Worm (Caenorhabditis elegans) whole organism, L4 larva: ENCODE data around the gene pxmp-4.
"Not testable (repeated sequence)": the region's sequence is repeated elsewhere in the genome, so short reads cannot be mapped to it uniquely, and the experiment has no call there.

Experiments
- R02D3.7 ChIP-seq: fragments of 150-350 bp; sonication (generic microtip); optimal IDR thresholded peaks from 3 replicates; lab custom pipeline; 2014; ENCODE audit warnings: missing biosample characterization, missing genetic modification characterization
- T20F7.1 ChIP-seq: fragments of 200-800 bp; sonication (Bioruptor generic); optimal IDR thresholded peaks from 2 replicates; lab custom pipeline; 2018; ENCODE audit warnings: mild to moderate bottlenecking, missing genetic modification characterization, missing compliant biosample characterization
- T26A8.4 ChIP-seq: fragments of 200-800 bp; sonication (Bioruptor generic); IDR thresholded peaks from 2 replicates; pipeline ENCODE4 v1.3.6; 2022; ENCODE audit warnings: missing genetic modification characterization, missing compliant biosample characterization
- Y105C5A.15 ChIP-seq: fragments of 200-800 bp; sonication (Bioruptor generic); IDR thresholded peaks from 2 replicates; pipeline ENCODE4 v1.3.6; 2022; ENCODE audit warnings: missing genetic modification characterization, missing compliant biosample characterization
- Y48G9A.11 ChIP-seq: fragments of 200-800 bp; sonication (Bioruptor generic); IDR thresholded peaks from 2 replicates; pipeline ENCODE4 v1.3.6; 2022; ENCODE audit warnings: missing genetic modification reagents, missing genetic modification characterization, missing compliant biosample characterization
- Y75B8A.6 ChIP-seq: fragments of 200-800 bp; sonication (Bioruptor generic); IDR thresholded peaks from 2 replicates; pipeline ENCODE4 v1.3.6; 2022; ENCODE audit warnings: missing genetic modification reagents, missing genetic modification characterization, missing compliant biosample characterization
- ZK546.5 ChIP-seq, 2 experiments: sonication (generic microtip); optimal IDR thresholded peaks; 2 replicates each; lab custom pipeline; 2017; ENCODE audit warnings: missing biosample characterization in 2 of 2, missing genetic modification characterization in 2 of 2
- aha-1 ChIP-seq: fragments of 150-350 bp; peaks from one replicate; lab custom pipeline; 2014; ENCODE audit warnings: missing biosample characterization, missing genetic modification characterization
- ceh-44 ChIP-seq: fragments of 200-800 bp; sonication (Bioruptor generic); IDR thresholded peaks from 2 replicates; pipeline ENCODE4 v1.3.6; 2022; ENCODE audit warnings: missing genetic modification reagents, missing genetic modification characterization, missing compliant biosample characterization
- ces-1 ChIP-seq: fragments of 150-350 bp; sonication (generic microtip); optimal IDR thresholded peaks from 4 replicates; lab custom pipeline; 2014; ENCODE audit warnings: missing biosample characterization, missing genetic modification reagents, missing genetic modification characterization
- ctbp-1 ChIP-seq: fragments of 200-800 bp; sonication (Bioruptor generic); IDR thresholded peaks from 2 replicates; pipeline ENCODE4 v1.3.6; 2022; ENCODE audit warnings: missing genetic modification reagents, missing genetic modification characterization, missing compliant biosample characterization
- daf-19 ChIP-seq: fragments of 200-800 bp; sonication (Bioruptor generic); conservative IDR thresholded peaks from 2 replicates; pipeline ENCODE4 v1.3.6; 2022; ENCODE audit warnings: missing genetic modification characterization, missing compliant biosample characterization
- daf-8 ChIP-seq: fragments of 200-800 bp; sonication (Bioruptor generic); IDR thresholded peaks from 2 replicates; pipeline ENCODE4 v1.3.6; 2022; ENCODE audit warnings: missing genetic modification characterization, missing compliant biosample characterization
- dmd-8 ChIP-seq: fragments of 200-800 bp; sonication (Bioruptor generic); IDR thresholded peaks from 2 replicates; pipeline ENCODE4 v1.3.6; 2022; ENCODE audit warnings: missing genetic modification characterization, missing compliant biosample characterization
- dmd-9 ChIP-seq: fragments of 200-800 bp; sonication (Bioruptor generic); IDR thresholded peaks from 2 replicates; pipeline ENCODE4 v1.3.6; 2022; ENCODE audit warnings: missing genetic modification reagents, missing genetic modification characterization, missing compliant biosample characterization
- dpl-1 ChIP-seq: fragments of 150-350 bp; optimal IDR thresholded peaks from 2 replicates; lab custom pipeline; 2014; ENCODE audit warnings: missing biosample characterization, missing genetic modification reagents, missing genetic modification characterization
- duxl-1 ChIP-seq: sonication (generic microtip); optimal IDR thresholded peaks from 2 replicates; lab custom pipeline; 2016; ENCODE audit warnings: mild to moderate bottlenecking, missing genetic modification characterization, moderate library complexity, missing compliant biosample characterization; ENCODE audit not compliant: poor library complexity
- egl-43 ChIP-seq: fragments of 200-800 bp; sonication (Bioruptor generic); IDR thresholded peaks from 2 replicates; pipeline ENCODE4 v1.3.6; 2022; ENCODE audit warnings: missing genetic modification reagents, missing genetic modification characterization, missing compliant biosample characterization
- hif-1 ChIP-seq, 2 experiments: sonication (generic microtip); optimal IDR thresholded peaks; 2 replicates each; lab custom pipeline; 2016 to 2017; ENCODE audit warnings: missing compliant biosample characterization in 2 of 2, missing genetic modification characterization in 2 of 2, missing genetic modification reagents in 2 of 2, missing genotype in 2 of 2, mild to moderate bottlenecking in 1 of 2
- lim-7 ChIP-seq: fragments of 200-800 bp; sonication (Bioruptor generic); IDR thresholded peaks from 2 replicates; pipeline ENCODE4 v1.3.6; 2022; ENCODE audit warnings: missing genetic modification characterization, missing compliant biosample characterization
- lin-1 ChIP-seq: fragments of 200-800 bp; sonication (Bioruptor generic); IDR thresholded peaks from 2 replicates; pipeline ENCODE4 v1.3.6; 2022; ENCODE audit warnings: missing genetic modification reagents, missing genetic modification characterization, missing compliant biosample characterization
- lin-13 ChIP-seq: fragments of 150-350 bp; optimal IDR thresholded peaks from 2 replicates; lab custom pipeline; 2014; ENCODE audit warnings: missing biosample characterization, missing genetic modification reagents, missing genetic modification characterization
- lin-15B ChIP-seq: fragments of 150-350 bp; sonication (generic microtip); optimal IDR thresholded peaks from 3 replicates; lab custom pipeline; 2014; ENCODE audit warnings: missing biosample characterization, missing genetic modification characterization
- lin-29 ChIP-seq: fragments of 200-800 bp; sonication (Bioruptor generic); IDR thresholded peaks from 2 replicates; pipeline ENCODE4 v1.3.6; 2022; ENCODE audit warnings: missing genetic modification reagents, missing genetic modification characterization, missing compliant biosample characterization
- lin-38 ChIP-seq: fragments of 200-800 bp; sonication (Bioruptor generic); IDR thresholded peaks from 2 replicates; pipeline ENCODE4 v1.3.6; 2022; ENCODE audit warnings: missing genetic modification reagents, missing genetic modification characterization, missing compliant biosample characterization
- lir-3 ChIP-seq: sonication (generic microtip); optimal IDR thresholded peaks from 2 replicates; lab custom pipeline; 2016; ENCODE audit warnings: mild to moderate bottlenecking, missing genetic modification characterization, missing compliant biosample characterization
- lsy-2 ChIP-seq, 2 experiments: fragments of 150-350 bp in 1 of 2; sonication (generic microtip) in 1 of 2; optimal IDR thresholded peaks; 2 replicates each; lab custom pipeline; 2014 to 2017; ENCODE audit warnings: missing biosample characterization in 2 of 2, missing genetic modification characterization in 2 of 2
- madf-9 ChIP-seq: fragments of 200-800 bp; sonication (Bioruptor generic); conservative IDR thresholded peaks from 2 replicates; pipeline ENCODE4 v1.3.6; 2022; ENCODE audit warnings: missing genetic modification reagents, missing genetic modification characterization, missing compliant biosample characterization
- mdl-1 ChIP-seq, 2 experiments: fragments of 150-350 bp in 1 of 2; sonication (generic microtip) in 1 of 2; optimal IDR thresholded peaks; 2 replicates each; lab custom pipeline; 2014 to 2017; ENCODE audit warnings: missing biosample characterization in 2 of 2, missing genetic modification characterization in 2 of 2
- mdt-29 ChIP-seq: fragments of 200-800 bp; sonication (Bioruptor generic); IDR thresholded peaks from 2 replicates; pipeline ENCODE4 v1.3.6; 2022; ENCODE audit warnings: missing genetic modification reagents, missing genetic modification characterization, missing compliant biosample characterization
- mep-1 ChIP-seq: fragments of 150-350 bp; sonication (generic microtip); optimal IDR thresholded peaks from 3 replicates; lab custom pipeline; 2014; ENCODE audit warnings: missing biosample characterization, missing genetic modification characterization
- mes-2 ChIP-seq: sonication (generic microtip); optimal IDR thresholded peaks from 2 replicates; lab custom pipeline; 2016; ENCODE audit warnings: missing genotype, mild to moderate bottlenecking, missing genetic modification characterization, missing compliant biosample characterization; ENCODE audit not compliant: poor library complexity, severe bottlenecking
- mxl-3 ChIP-seq: fragments of 200-800 bp; sonication (Bioruptor generic); optimal IDR thresholded peaks from 2 replicates; lab custom pipeline; 2018; ENCODE audit warnings: mild to moderate bottlenecking, missing genetic modification characterization, missing compliant biosample characterization
- nhr-10 ChIP-seq: fragments of 150-350 bp; optimal IDR thresholded peaks from 2 replicates; lab custom pipeline; 2014; ENCODE audit warnings: missing biosample characterization, missing genetic modification characterization
- nhr-102 ChIP-seq: sonication (generic microtip); optimal IDR thresholded peaks from 2 replicates; lab custom pipeline; 2016; ENCODE audit warnings: mild to moderate bottlenecking, missing genetic modification characterization, moderate library complexity, missing compliant biosample characterization
- nhr-11 ChIP-seq: fragments of 150-350 bp; optimal IDR thresholded peaks from 2 replicates; lab custom pipeline; 2014; ENCODE audit warnings: missing biosample characterization, missing genetic modification characterization
- nhr-25 ChIP-seq: sonication (generic microtip); optimal IDR thresholded peaks from 2 replicates; lab custom pipeline; 2017; ENCODE audit warnings: missing genetic modification characterization, mild to moderate bottlenecking, missing compliant biosample characterization, antibody characterized with exemption, moderate library complexity, borderline replicate concordance; ENCODE audit not compliant: insufficient read depth
- nhr-41 ChIP-seq: fragments of 200-800 bp; sonication (Bioruptor generic); IDR thresholded peaks from 2 replicates; pipeline ENCODE4 v1.3.6; 2022; ENCODE audit warnings: missing genetic modification reagents, missing genetic modification characterization, missing compliant biosample characterization
- php-3 ChIP-seq: fragments of 200-800 bp; sonication (Bioruptor generic); IDR thresholded peaks from 2 replicates; pipeline ENCODE4 v1.3.6; 2022; ENCODE audit warnings: missing genetic modification reagents, missing genetic modification characterization, missing compliant biosample characterization
- saeg-2 ChIP-seq: fragments of 200-800 bp; sonication (Bioruptor generic); IDR thresholded peaks from 2 replicates; pipeline ENCODE4 v1.3.6; 2022; ENCODE audit warnings: missing genetic modification reagents, missing genetic modification characterization, missing compliant biosample characterization
- snpc-1.2 ChIP-seq: fragments of 200-800 bp; sonication (Bioruptor generic); IDR thresholded peaks from 2 replicates; pipeline ENCODE4 v1.3.6; 2022; ENCODE audit warnings: missing genetic modification reagents, missing genetic modification characterization, missing compliant biosample characterization
- spr-1 ChIP-seq: sonication (generic microtip); optimal IDR thresholded peaks from 2 replicates; lab custom pipeline; 2016; ENCODE audit warnings: mild to moderate bottlenecking, missing genetic modification characterization, missing compliant biosample characterization
- unc-130 ChIP-seq: sonication (generic microtip); optimal IDR thresholded peaks from 2 replicates; lab custom pipeline; 2016; ENCODE audit warnings: missing genetic modification reagents, missing genetic modification characterization, missing compliant biosample characterization
- unc-62 ChIP-seq, 3 experiments: fragments of 150-350 bp in 1 of 3; sonication (generic microtip); optimal IDR thresholded peaks in 2 of 3; peaks in 1 of 3; 1 replicate in 1 of 3; 2 replicates in 2 of 3; lab custom pipeline; 2014 to 2017; ENCODE audit warnings: missing biosample characterization in 3 of 3, missing genetic modification characterization in 3 of 3, missing genetic modification reagents in 3 of 3, missing genotype in 1 of 3
- vab-7 ChIP-seq: fragments of 200-800 bp; sonication (Bioruptor generic); IDR thresholded peaks from 2 replicates; pipeline ENCODE4 v1.3.6; 2022; ENCODE audit warnings: missing genetic modification reagents, missing genetic modification characterization, missing compliant biosample characterization
- zfp-3 ChIP-seq: fragments of 200-800 bp; sonication (Bioruptor generic); conservative IDR thresholded peaks from 2 replicates; pipeline ENCODE4 v1.3.6; 2022; ENCODE audit warnings: missing genetic modification reagents, missing genetic modification characterization, missing compliant biosample characterization
- zip-2 ChIP-seq: fragments of 150-350 bp; optimal IDR thresholded peaks from 2 replicates; lab custom pipeline; 2014; ENCODE audit warnings: missing biosample characterization, missing genetic modification characterization

The pxmp-4 gene

ce11 chrIV:385150-385937, 48.4 kb upstream of the pxmp-4 start, which contains the start of gene rps-24 (continued):
- TF ChIP-seq T20F7.1 (GFP tag; lab: Kevin White, UChicago): peak; percentile 88
- TF ChIP-seq mep-1: peak; percentile 94
- peak; percentile 92 for TF ChIP-seq mdt-29 (GFP tag; lab: Robert Waterston, UW)
- peak in 1 of 2 experiments; percentile 94 for TF ChIP-seq unc-62 (GFP tag; optimal IDR thresholded peaks at IDR 0.05 in 1 of 2; lab: Kevin White, UChicago)
- not testable (repeated sequence) for TF ChIP-seq unc-62 (tag; optimal IDR thresholded peaks at IDR 0.05; lab: Kevin White, UChicago)
- TF ChIP-seq Y105C5A.15 (GFP tag; lab: Robert Waterston, UW): 0 out of 2 replicates have a peak, but pooled peaks have one; percentile 55
- TF ChIP-seq lin-38 (GFP tag; lab: Robert Waterston, UW): peak; percentile 93
- TF ChIP-seq snpc-1.2: peak; percentile 88
- peak; percentile 71; the same call in 1 of the 2 replicates for TF ChIP-seq dmd-8 (GFP tag; lab: Robert Waterston, UW)
- TF ChIP-seq nhr-11 (tag; lab: Kevin White, UChicago): peak; percentile 88
- peak; percentile 95 for TF ChIP-seq zfp-3 (GFP tag; lab: Robert Waterston, UW)
- TF ChIP-seq mdl-1 (tag; optimal IDR thresholded peaks at IDR 0.05; lab: Kevin White, UChicago): peak; percentile 31 to 38
- peak; percentile 99 for TF ChIP-seq ceh-44 (GFP tag; lab: Robert Waterston, UW)
- peak; percentile 63 for TF ChIP-seq nhr-25 (tag; lab: Kevin White, UChicago)
- peak; percentile 77; the same call in 1 of the 2 replicates for TF ChIP-seq saeg-2 (GFP tag; lab: Robert Waterston, UW)
- peak; percentile 17 for TF ChIP-seq nhr-10 (tag; lab: Kevin White, UChicago)
- peak; percentile 94 for TF ChIP-seq T26A8.4
- peak; percentile 94 for TF ChIP-seq R02D3.7 (tag; lab: Kevin White, UChicago)
- TF ChIP-seq ctbp-1 (GFP tag; lab: Robert Waterston, UW): peak; percentile 97
- TF ChIP-seq spr-1 (tag; lab: Kevin White, UChicago): peak; percentile 81
- TF ChIP-seq ZK546.5 (tag; optimal IDR thresholded peaks at IDR 0.05; lab: Kevin White, UChicago): peak in 1 of 2 experiments; percentile 45
- TF ChIP-seq dpl-1: peak; percentile 59
- peak; percentile 67 for TF ChIP-seq mxl-3 (GFP tag; lab: Kevin White, UChicago)
- TF ChIP-seq Y48G9A.11 (GFP tag; lab: Robert Waterston, UW): peak; percentile 91
- TF ChIP-seq lin-15B (tag; lab: Kevin White, UChicago): peak; percentile 45
- TF ChIP-seq lin-29 (GFP tag; lab: Robert Waterston, UW): peak; percentile 70; the same call in 1 of the 2 replicates
- TF ChIP-seq lir-3 (tag; lab: Kevin White, UChicago): peak; percentile 23
- TF ChIP-seq duxl-1 (tag; lab: Kevin White, UChicago): peak; percentile 57
- peak; percentile 99 for TF ChIP-seq vab-7
- TF ChIP-seq nhr-41: peak; percentile 60
- peak in 1 of 2 experiments; percentile 94 for TF ChIP-seq hif-1 (tag; optimal IDR thresholded peaks at IDR 0.05; lab: Kevin White, UChicago)
- peak; percentile 7 for TF ChIP-seq zip-2 (tag; lab: Kevin White, UChicago)
- TF ChIP-seq daf-8 (GFP tag; lab: Robert Waterston, UW): 0 out of 2 replicates have a peak, but pooled peaks have one; percentile 60
- TF ChIP-seq lim-7 (GFP tag; lab: Robert Waterston, UW): peak; percentile 81
- peak; percentile 63 for TF ChIP-seq nhr-102 (tag; lab: Kevin White, UChicago)
- TF ChIP-seq ces-1 (GFP tag; lab: Kevin White, UChicago): peak; percentile 31
- peak; percentile 92 for TF ChIP-seq egl-43 (GFP tag; lab: Robert Waterston, UW)
- peak; percentile 88 to 94 for TF ChIP-seq lsy-2 (tag; optimal IDR thresholded peaks at IDR 0.05; lab: Kevin White, UChicago)
- TF ChIP-seq madf-9 (GFP tag; lab: Robert Waterston, UW): peak; percentile 95
- peak; percentile 72; the same call in 1 of the 2 replicates for TF ChIP-seq php-3 (GFP tag; lab: Robert Waterston, UW)
- peak; percentile 96 for TF ChIP-seq dmd-9 (GFP tag; lab: Robert Waterston, UW)
- peak; percentile 92 for TF ChIP-seq Y75B8A.6 (GFP tag; lab: Robert Waterston, UW)
- peak; percentile 81; the same call in 1 of the 2 replicates for TF ChIP-seq lin-1 (GFP tag; lab: Robert Waterston, UW)
- peak; percentile 98 for TF ChIP-seq mes-2 (tag; lab: Kevin White, UChicago)
- peak; percentile 52; the same call in 1 of the 2 replicates for TF ChIP-seq daf-19
- TF ChIP-seq aha-1 (tag; lab: Kevin White, UChicago): peak; percentile 80
- TF ChIP-seq lin-13: peak; percentile 93
- peak; percentile 97 for TF ChIP-seq unc-130 (GFP tag; lab: Kevin White, UChicago)
